Worm (Caenorhabditis elegans): ENCODE data around the gene T06D8.2.
A peak's percentile ranks its signal among the peaks of the same experiment; 100 is the strongest.

The T06D8.2 gene

DNA sequence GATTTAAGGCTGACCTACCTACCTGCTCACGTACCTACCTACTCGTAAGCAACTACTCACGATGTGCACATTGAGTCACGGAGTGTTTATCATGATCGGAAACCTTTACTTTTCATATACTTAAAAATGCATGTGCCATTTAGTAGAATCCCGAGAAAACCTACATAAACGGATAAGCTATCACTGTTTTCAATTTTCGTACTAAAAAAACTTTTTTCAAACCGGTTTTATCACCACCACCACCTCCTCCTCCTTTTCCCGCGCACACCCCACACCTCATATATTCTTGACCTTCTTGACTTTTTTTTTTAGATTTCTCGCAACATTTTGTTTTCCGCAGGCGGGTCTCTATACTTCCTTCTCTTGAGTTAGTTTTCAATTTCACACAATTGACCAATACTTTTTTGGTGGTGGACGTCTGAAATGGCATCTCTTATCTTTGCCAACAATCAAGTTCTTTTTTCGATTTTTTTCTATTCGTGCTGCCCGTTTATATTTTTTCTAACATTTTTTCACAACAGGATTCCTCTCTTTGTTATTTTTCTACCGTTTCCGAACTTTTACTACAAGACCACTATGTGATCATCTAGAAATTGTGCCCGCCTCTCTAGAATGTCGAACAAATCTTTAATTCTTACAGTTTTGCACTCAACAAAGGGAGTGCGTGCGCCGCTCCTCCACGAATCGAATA, 23.8 kb upstream of the T06D8.2 start, which contains the start of gene srap-1:
srap-1 (plus strand) TSS at position 641 of the 691 bp plus-strand sequence.
- TF ChIP-seq ztf-23 (GFP tag; IDR thresholded peaks at IDR 0.05) (no peak), klf-2 (GFP tag; conservative IDR thresholded peaks at IDR 0.05) (no peak)

ce11 chrII:11204731-11205130, 21.7 kb upstream of the T06D8.2 start:
- no peak for TF ChIP-seq ztf-23 (GFP tag; IDR thresholded peaks at IDR 0.05)
- no peak for TF ChIP-seq tab-1 (GFP tag; IDR thresholded peaks at IDR 0.05)
- TF ChIP-seq med-1 (GFP tag; optimal IDR thresholded peaks at IDR 0.05; ENCODE audit: insufficient read depth): no peak
- no peak for TF ChIP-seq ztf-29 (GFP tag; IDR thresholded peaks at IDR 0.05)
- no peak for TF ChIP-seq cog-1 (tag; optimal IDR thresholded peaks at IDR 0.05)
- TF ChIP-seq T22C8.4 (GFP tag; IDR thresholded peaks at IDR 0.05): no peak
- TF ChIP-seq ref-1 (GFP tag; conservative IDR thresholded peaks at IDR 0.05): no peak

DNA sequence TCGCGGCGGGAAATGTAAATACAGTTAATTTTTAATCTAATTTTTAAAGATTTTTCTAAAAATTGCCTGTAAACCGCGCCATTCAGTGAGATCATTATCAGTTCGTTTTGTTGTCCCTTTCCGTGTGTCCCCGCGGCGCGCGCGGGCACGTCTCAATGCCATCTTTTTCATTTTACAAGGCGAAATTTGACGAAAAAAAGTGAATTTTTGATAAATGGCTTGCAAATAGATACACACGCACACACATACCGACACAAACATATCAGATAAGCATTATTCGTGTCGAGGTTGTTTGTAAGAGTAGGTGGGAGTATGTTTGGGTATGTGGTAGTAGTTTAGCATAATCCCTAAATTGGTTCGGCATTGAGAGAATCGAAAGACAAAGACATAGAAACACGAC, 20.7 kb upstream of the T06D8.2 start:
- TF ChIP-seq T22C8.4 (GFP tag; IDR thresholded peaks at IDR 0.05) (no peak), tab-1 (GFP tag; IDR thresholded peaks at IDR 0.05) (no peak), flt-1 (GFP tag; IDR thresholded peaks at IDR 0.05) (no peak), ref-1 (GFP tag; conservative IDR thresholded peaks at IDR 0.05) (no peak), cog-1 (tag; optimal IDR thresholded peaks at IDR 0.05) (no peak), klf-2 (GFP tag; conservative IDR thresholded peaks at IDR 0.05) (no peak), ztf-29 (GFP tag; IDR thresholded peaks at IDR 0.05) (no peak), ztf-23 (GFP tag; IDR thresholded peaks at IDR 0.05) (no peak)

DNA sequence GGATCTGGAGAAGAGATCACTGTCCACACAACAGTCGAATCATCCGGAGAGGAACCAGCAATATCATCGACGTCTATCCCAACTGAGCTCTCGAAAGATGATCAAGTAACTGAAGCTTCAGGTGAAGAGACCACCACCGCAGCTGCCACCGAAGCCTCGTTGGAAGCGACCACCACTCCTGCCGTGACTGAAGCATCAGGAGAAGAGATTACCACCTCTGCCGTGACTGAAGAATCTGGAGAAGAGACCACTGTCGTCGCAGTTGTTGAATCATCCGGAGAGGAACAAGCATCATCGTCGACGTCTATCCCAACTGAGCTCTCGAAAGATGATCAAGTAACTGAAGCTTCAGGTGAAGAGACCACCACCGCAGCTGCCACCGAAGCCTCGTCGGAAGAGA, 14.8 kb upstream of the T06D8.2 start:
- TF ChIP-seq tab-1 (GFP tag; IDR thresholded peaks at IDR 0.05): 0 out of 2 replicates have a peak, but pooled peaks have one; percentile 30

ce11 chrII:11221771-11222355, 4.6 kb upstream of the T06D8.2 start, which contains the start of gene plpr-1:
Gene plpr-1, plus strand, starts transcription at chrII:11222305.
- TF ChIP-seq flt-1 (GFP tag; IDR thresholded peaks at IDR 0.05): no peak
- TF ChIP-seq ztf-29 (GFP tag; IDR thresholded peaks at IDR 0.05): no peak
- TF ChIP-seq klf-2 (GFP tag; conservative IDR thresholded peaks at IDR 0.05): no peak
- no peak for TF ChIP-seq ref-1 (GFP tag; conservative IDR thresholded peaks at IDR 0.05)
- TF ChIP-seq tab-1 (GFP tag; IDR thresholded peaks at IDR 0.05): no peak
- no peak for TF ChIP-seq cog-1 (tag; optimal IDR thresholded peaks at IDR 0.05)
- no peak for TF ChIP-seq T22C8.4 (GFP tag; IDR thresholded peaks at IDR 0.05)
- no peak for TF ChIP-seq med-1 (GFP tag; optimal IDR thresholded peaks at IDR 0.05; ENCODE audit: insufficient read depth)
- no peak for TF ChIP-seq ztf-23 (GFP tag; IDR thresholded peaks at IDR 0.05)

DNA sequence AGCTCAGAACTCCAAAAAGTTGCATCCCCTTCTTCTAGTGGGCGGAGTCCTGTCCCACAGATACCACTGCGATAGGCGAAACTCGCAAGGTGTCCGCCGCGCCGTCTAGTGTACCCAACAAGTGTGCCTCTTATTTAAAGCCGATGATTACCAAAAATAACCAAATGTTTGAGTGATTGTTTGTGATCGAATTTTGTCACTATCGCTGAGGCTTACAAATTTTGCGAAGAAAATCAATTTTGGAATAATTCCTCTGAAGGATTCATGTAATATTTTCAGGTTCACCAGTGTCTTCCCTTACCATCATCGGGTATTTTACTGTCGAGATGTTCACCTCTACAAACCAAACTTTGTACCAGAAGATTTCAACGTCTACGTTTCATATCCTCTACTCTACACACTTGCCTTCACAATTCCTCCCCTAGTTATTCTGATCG, 2.4 kb upstream of the T06D8.2 start:
- TF ChIP-seq T22C8.4 (GFP tag; IDR thresholded peaks at IDR 0.05) (no peak), flt-1 (GFP tag; IDR thresholded peaks at IDR 0.05) (no peak), tab-1 (GFP tag; IDR thresholded peaks at IDR 0.05) (no peak; the same call in 1 of the 2 replicates), med-1 (GFP tag; optimal IDR thresholded peaks at IDR 0.05; ENCODE audit: insufficient read depth) (no peak), cog-1 (tag; optimal IDR thresholded peaks at IDR 0.05) (no peak), klf-2 (GFP tag; conservative IDR thresholded peaks at IDR 0.05) (no peak), ref-1 (GFP tag; conservative IDR thresholded peaks at IDR 0.05) (no peak), ztf-23 (GFP tag; IDR thresholded peaks at IDR 0.05) (no peak), ztf-29 (GFP tag; IDR thresholded peaks at IDR 0.05) (no peak)

ce11 chrII:11234751-11235150, 8.3 kb downstream of the T06D8.2 start, which contains the start of gene cox-15:
Gene cox-15, minus strand, starts transcription at chrII:11234952.
- TF ChIP-seq flt-1 (GFP tag; IDR thresholded peaks at IDR 0.05): no peak
- no peak for TF ChIP-seq ref-1 (GFP tag; conservative IDR thresholded peaks at IDR 0.05)

DNA sequence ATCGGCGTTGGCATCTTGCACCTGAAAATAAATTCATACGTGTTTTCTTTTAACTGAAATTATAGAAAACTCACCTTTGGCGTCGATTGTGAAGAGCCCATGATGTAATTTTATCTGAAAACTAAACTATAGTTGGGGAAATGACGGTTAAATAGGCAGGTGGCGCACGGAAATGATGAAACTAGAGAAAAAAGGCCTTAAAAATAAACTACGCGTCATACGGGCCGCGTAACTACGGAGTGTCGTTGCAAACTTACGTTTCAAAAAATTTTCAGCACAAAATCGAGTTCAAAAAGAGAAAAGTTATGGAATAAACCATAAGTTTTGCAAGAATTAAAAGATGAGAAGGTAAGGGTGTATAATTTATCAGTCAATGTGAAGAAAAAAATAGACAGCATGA, 9.8 kb downstream of the T06D8.2 start, which contains the start of gene cchl-1:
cchl-1 (minus strand) TSS at position 114 of the 400 bp plus-strand sequence.
- no peak for TF ChIP-seq ztf-29 (GFP tag; IDR thresholded peaks at IDR 0.05)
- no peak for TF ChIP-seq tab-1 (GFP tag; IDR thresholded peaks at IDR 0.05)
- TF ChIP-seq ztf-23 (GFP tag; IDR thresholded peaks at IDR 0.05): no peak
- no peak for TF ChIP-seq cog-1 (tag; optimal IDR thresholded peaks at IDR 0.05)
- no peak for TF ChIP-seq flt-1 (GFP tag; IDR thresholded peaks at IDR 0.05)
- TF ChIP-seq ref-1 (GFP tag; conservative IDR thresholded peaks at IDR 0.05): no peak
- TF ChIP-seq klf-2 (GFP tag; conservative IDR thresholded peaks at IDR 0.05): no peak

DNA sequence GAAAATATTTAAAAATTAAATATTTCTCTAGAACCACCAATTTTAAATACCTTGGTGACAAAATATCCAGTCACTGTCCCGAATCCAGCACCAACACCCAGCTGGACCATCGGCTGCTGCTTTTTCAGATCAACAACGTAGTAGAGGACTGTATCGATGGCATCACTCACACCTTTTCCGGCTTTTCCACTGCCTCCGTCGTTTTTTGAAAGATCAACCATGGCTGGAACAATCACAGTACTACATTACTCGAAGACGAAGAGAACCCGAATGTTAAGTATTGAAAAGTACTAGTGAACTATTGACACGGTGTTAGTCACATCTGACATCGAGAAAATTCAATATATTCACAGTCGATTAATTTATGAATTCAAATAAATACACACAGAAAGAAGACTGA, 10.6 kb downstream of the T06D8.2 start, which contains the start of gene fndc-1:
fndc-1 (minus strand) TSS at position 227 of the 400 bp plus-strand sequence.
- TF ChIP-seq ref-1 (GFP tag; conservative IDR thresholded peaks at IDR 0.05): no peak
- TF ChIP-seq T22C8.4 (GFP tag; IDR thresholded peaks at IDR 0.05): no peak
- no peak for TF ChIP-seq ztf-29 (GFP tag; IDR thresholded peaks at IDR 0.05)
- no peak for TF ChIP-seq flt-1 (GFP tag; IDR thresholded peaks at IDR 0.05)

ce11 chrII:11238869-11239647, 12.6 kb downstream of the T06D8.2 start, which contains the start of the genes rpn-9 and T06D8.9:
Gene rpn-9, minus strand, starts transcription at chrII:11238919.
Gene T06D8.9, plus strand, starts transcription at chrII:11239597.
- TF ChIP-seq tab-1 (GFP tag; IDR thresholded peaks at IDR 0.05) (no peak), cog-1 (tag; optimal IDR thresholded peaks at IDR 0.05) (peak; percentile 80), klf-2 (GFP tag; conservative IDR thresholded peaks at IDR 0.05) (no peak), flt-1 (GFP tag; IDR thresholded peaks at IDR 0.05) (0 out of 2 replicates have a peak, but pooled peaks have one; percentile 4), ztf-29 (GFP tag; IDR thresholded peaks at IDR 0.05) (no peak)
